Fruit fly (Drosophila melanogaster): ENCODE measurements around the gene Irk3.

DNA sequence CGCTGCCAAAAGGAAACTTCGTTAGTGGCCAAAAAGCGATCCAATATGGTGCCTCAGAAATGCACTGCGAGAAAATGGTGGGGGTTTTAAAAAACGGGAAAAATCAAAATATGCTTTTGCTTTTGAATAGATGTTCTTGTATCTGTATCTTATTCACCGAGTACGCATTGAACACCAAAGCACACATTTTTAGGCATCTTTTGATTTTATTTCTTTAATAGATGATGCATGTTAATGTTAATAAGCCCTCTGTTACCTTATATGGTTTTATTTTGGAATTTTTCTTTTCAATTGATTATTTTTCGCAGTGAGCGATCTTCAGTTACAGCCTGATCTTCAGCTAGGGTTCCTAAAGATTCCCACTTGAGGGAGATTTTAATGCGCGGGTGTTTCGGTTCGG, 30.3 kb upstream of the Irk3 start:
- TF ChIP-seq pan (optimal IDR thresholded peaks at IDR 0.05) (no peak), CG8478 (optimal IDR thresholded peaks at IDR 0.05) (no peak), psq (optimal IDR thresholded peaks at IDR 0.05) (no peak), Dll (optimal IDR thresholded peaks at IDR 0.05) (no peak), EcR (GFP tag; optimal IDR thresholded peaks at IDR 0.05) (no peak)
